Worm (Caenorhabditis elegans) whole organism, young adult: Measurements from ENCODE around the gene C18H7.7.

ENCODE experiments used
- ama-1 ChIP-seq, 3 experiments: fragments of 150-350 bp in 1 of 3; sonication (generic microtip) in 2 of 3; optimal IDR thresholded peaks; 2 replicates each; lab custom pipeline; 2014 to 2018; ENCODE audit warnings: missing biosample characterization in 2 of 3, missing genetic modification characterization in 2 of 3, missing genetic modification reagents in 2 of 3
- attf-3 ChIP-seq: fragments of 200-800 bp; sonication (Bioruptor generic); conservative IDR thresholded peaks from 2 replicates; pipeline ENCODE4 v1.3.6; 2022; ENCODE audit warnings: missing genetic modification reagents, missing genetic modification characterization, missing compliant biosample characterization
- attf-6 ChIP-seq: fragments of 200-800 bp; sonication (Bioruptor generic); IDR thresholded peaks from 2 replicates; pipeline ENCODE4 v1.3.6; 2022; ENCODE audit warnings: missing genetic modification reagents, missing genetic modification characterization, missing compliant biosample characterization
- ceh-100 ChIP-seq: fragments of 200-800 bp; sonication (Bioruptor generic); IDR thresholded peaks from 2 replicates; pipeline ENCODE4 v1.3.6; 2022; ENCODE audit warnings: missing genetic modification reagents, missing genetic modification characterization, missing compliant biosample characterization
- ceh-79 ChIP-seq: sonication (generic microtip); optimal IDR thresholded peaks from 2 replicates; lab custom pipeline; 2017; ENCODE audit warnings: mild to moderate bottlenecking, missing genetic modification characterization, missing compliant biosample characterization
- die-1 ChIP-seq: sonication (generic microtip); optimal IDR thresholded peaks from 2 replicates; lab custom pipeline; 2016; ENCODE audit warnings: missing genotype, mild to moderate bottlenecking, missing genetic modification characterization, missing compliant biosample characterization
- gei-17 ChIP-seq: fragments of 200-800 bp; sonication (Bioruptor generic); optimal IDR thresholded peaks from 2 replicates; lab custom pipeline; 2018; ENCODE audit warnings: mild to moderate bottlenecking, missing genetic modification characterization, missing compliant biosample characterization
- him-1 ChIP-seq: sonication (generic microtip); optimal IDR thresholded peaks from 2 replicates; lab custom pipeline; 2016; ENCODE audit warnings: missing genotype, missing genetic modification reagents, missing genetic modification characterization, missing compliant biosample characterization
- sdz-38 ChIP-seq: sonication (generic microtip); optimal IDR thresholded peaks from 2 replicates; lab custom pipeline; 2016; ENCODE audit warnings: missing genotype, missing genetic modification characterization, missing compliant biosample characterization
- snpc-4 ChIP-seq, 5 experiments: fragments of 150-350 bp in 1 of 5; sonication (generic microtip) in 4 of 5; optimal IDR thresholded peaks; 2 replicates each; lab custom pipeline; 2014 to 2018; ENCODE audit warnings: missing genetic modification characterization in 5 of 5, missing biosample characterization in 3 of 5, antibody characterized with exemption in 2 of 5, mild to moderate bottlenecking in 2 of 5, missing compliant biosample characterization in 2 of 5, missing genotype in 2 of 5, moderate library complexity in 2 of 5, missing genetic modification reagents in 1 of 5
- unc-130 ChIP-seq: sonication (generic microtip); optimal IDR thresholded peaks from 2 replicates; lab custom pipeline; 2016; ENCODE audit warnings: missing genetic modification reagents, missing genetic modification characterization, missing compliant biosample characterization
- unc-62 ChIP-seq: fragments of 150-350 bp; optimal IDR thresholded peaks from 2 replicates; lab custom pipeline; 2014; ENCODE audit warnings: missing biosample characterization, missing genetic modification reagents, missing genetic modification characterization
- ztf-26 ChIP-seq: sonication (generic microtip); optimal IDR thresholded peaks from 2 replicates; lab custom pipeline; 2017; ENCODE audit warnings: missing genetic modification characterization, missing compliant biosample characterization

ce11 chrIV:601595-601994 is 5.4 kb upstream of the C18H7.7 start, which contains the start of gene srt-59:
- TF ChIP-seq him-1 (tag; lab: Kevin White, UChicago) (no peak), ceh-79 (tag; lab: Kevin White, UChicago) (no peak), unc-62 (no peak), die-1 (tag; lab: Kevin White, UChicago) (no peak), ztf-26 (tag; lab: Kevin White, UChicago) (no peak), gei-17 (no peak), attf-3 (no peak), ama-1 (optimal IDR thresholded peaks at IDR 0.05; lab: Kevin White, UChicago) (no peak), ama-1 (GFP tag; optimal IDR thresholded peaks at IDR 0.05; lab: Kevin White, UChicago) (no peak), unc-130 (no peak), attf-6 (GFP tag; lab: Robert Waterston, UW) (no peak), sdz-38 (no peak), snpc-4 (GFP tag; optimal IDR thresholded peaks at IDR 0.05; lab: Kevin White, UChicago) (no peak), snpc-4 (tag; optimal IDR thresholded peaks at IDR 0.05; lab: Kevin White, UChicago) (no peak), ceh-100 (GFP tag; lab: Robert Waterston, UW) (no peak)
